Worm (Caenorhabditis elegans) whole organism, late embryonic: ENCODE measurements around the gene C16C10.2.
A peak's percentile ranks its signal among the peaks of the same experiment; 100 is the strongest.

Experiments used
- C08G9.2 ChIP-seq: sonication (generic microtip); optimal IDR thresholded peaks from 2 replicates; lab custom pipeline; 2016; ENCODE audit warnings: mild to moderate bottlenecking, missing genetic modification characterization, moderate library complexity, missing compliant biosample characterization
- C38D4.7 ChIP-seq: fragments of 200-800 bp; sonication (Bioruptor generic); optimal IDR thresholded peaks from 2 replicates; lab custom pipeline; 2018; ENCODE audit warnings: mild to moderate bottlenecking, missing genetic modification characterization, moderate library complexity, missing compliant biosample characterization
- F13H6.1 ChIP-seq: sonication (generic microtip); optimal IDR thresholded peaks from 2 replicates; lab custom pipeline; 2016; ENCODE audit warnings: missing genetic modification characterization, missing compliant biosample characterization
- K02D7.2 ChIP-seq: sonication (generic microtip); optimal IDR thresholded peaks from 2 replicates; lab custom pipeline; 2017; ENCODE audit warnings: mild to moderate bottlenecking, missing genetic modification characterization, missing compliant biosample characterization
- K09A11.1 ChIP-seq: sonication (generic microtip); optimal IDR thresholded peaks from 2 replicates; lab custom pipeline; 2017; ENCODE audit warnings: antibody characterized with exemption, mild to moderate bottlenecking, missing genetic modification characterization, missing compliant biosample characterization; ENCODE audit not compliant: insufficient read depth
- T23F11.4 ChIP-seq: fragments of 200-800 bp; sonication (Bioruptor generic); optimal IDR thresholded peaks from 2 replicates; lab custom pipeline; 2018; ENCODE audit warnings: mild to moderate bottlenecking, missing genetic modification characterization, missing compliant biosample characterization
- ahr-1 ChIP-seq: sonication (generic microtip); optimal IDR thresholded peaks from 2 replicates; lab custom pipeline; 2016; ENCODE audit warnings: missing genetic modification characterization, missing compliant biosample characterization
- ama-1 ChIP-seq: fragments of 150-350 bp; optimal IDR thresholded peaks from 2 replicates; lab custom pipeline; 2014
- ceh-14 ChIP-seq: sonication (generic microtip); optimal IDR thresholded peaks from 2 replicates; lab custom pipeline; 2016; ENCODE audit warnings: missing genotype, missing genetic modification characterization, missing compliant biosample characterization
- ceh-18 ChIP-seq: sonication (generic microtip); optimal IDR thresholded peaks from 2 replicates; lab custom pipeline; 2016; ENCODE audit warnings: missing genetic modification characterization, missing compliant biosample characterization
- ceh-19 ChIP-seq: fragments of 200-800 bp; sonication (Bioruptor generic); optimal IDR thresholded peaks from 2 replicates; lab custom pipeline; 2018; ENCODE audit warnings: mild to moderate bottlenecking, missing genetic modification characterization, missing compliant biosample characterization
- ceh-22 ChIP-seq: sonication (generic microtip); optimal IDR thresholded peaks from 2 replicates; lab custom pipeline; 2017; ENCODE audit warnings: missing biosample characterization, missing genetic modification characterization
- ceh-24 ChIP-seq: sonication (generic microtip); optimal IDR thresholded peaks from 2 replicates; lab custom pipeline; 2016; ENCODE audit warnings: mild to moderate bottlenecking, missing genetic modification characterization, missing compliant biosample characterization
- ceh-30 ChIP-seq: fragments of 150-350 bp; optimal IDR thresholded peaks from 2 replicates; lab custom pipeline; 2014; ENCODE audit warnings: missing biosample characterization, missing genetic modification characterization
- ceh-31 ChIP-seq: sonication (generic microtip); optimal IDR thresholded peaks from 2 replicates; lab custom pipeline; 2016; ENCODE audit warnings: missing genetic modification characterization, missing compliant biosample characterization
- ceh-34 ChIP-seq: sonication (generic microtip); optimal IDR thresholded peaks from 2 replicates; lab custom pipeline; 2016; ENCODE audit warnings: mild to moderate bottlenecking, missing genetic modification characterization, missing compliant biosample characterization
- ceh-45 ChIP-seq: fragments of 200-800 bp; sonication (Bioruptor generic); IDR thresholded peaks from 2 replicates; pipeline ENCODE4 v1.3.6; 2022; ENCODE audit warnings: missing genetic modification reagents, missing genetic modification characterization, missing compliant biosample characterization
- ceh-48 ChIP-seq: sonication (generic microtip); optimal IDR thresholded peaks from 2 replicates; lab custom pipeline; 2016; ENCODE audit warnings: missing genetic modification characterization, inconsistent platforms, missing compliant biosample characterization
- ceh-9 ChIP-seq: sonication (generic microtip); optimal IDR thresholded peaks from 2 replicates; lab custom pipeline; 2016; ENCODE audit warnings: mild to moderate bottlenecking, missing genetic modification characterization, inconsistent platforms, missing compliant biosample characterization
- che-1 ChIP-seq: sonication (generic microtip); optimal IDR thresholded peaks from 2 replicates; lab custom pipeline; 2016; ENCODE audit warnings: mild to moderate bottlenecking, missing genetic modification characterization, missing compliant biosample characterization
- dmd-4 ChIP-seq: sonication (generic microtip); optimal IDR thresholded peaks from 2 replicates; lab custom pipeline; 2016; ENCODE audit warnings: borderline replicate concordance, missing genetic modification characterization, missing compliant biosample characterization
- elt-2 ChIP-seq: sonication (generic microtip); optimal IDR thresholded peaks from 2 replicates; lab custom pipeline; 2016; ENCODE audit warnings: missing genetic modification reagents, missing genetic modification characterization, missing compliant biosample characterization
- elt-4 ChIP-seq: sonication (generic microtip); optimal IDR thresholded peaks from 2 replicates; lab custom pipeline; 2016; ENCODE audit warnings: missing genetic modification characterization, missing compliant biosample characterization
- eyg-1 ChIP-seq: sonication (generic microtip); optimal IDR thresholded peaks from 2 replicates; lab custom pipeline; 2016; ENCODE audit warnings: missing genotype, missing genetic modification characterization, missing compliant biosample characterization
- fax-1 ChIP-seq: sonication (generic microtip); optimal IDR thresholded peaks from 2 replicates; lab custom pipeline; 2016; ENCODE audit warnings: missing genotype, missing genetic modification characterization, missing compliant biosample characterization
- fkh-10 ChIP-seq: fragments of 150-350 bp; optimal IDR thresholded peaks from 2 replicates; lab custom pipeline; 2014; ENCODE audit warnings: missing biosample characterization, missing genetic modification reagents, missing genetic modification characterization
- gmeb-2 ChIP-seq: sonication (generic microtip); optimal IDR thresholded peaks from 2 replicates; lab custom pipeline; 2016; ENCODE audit warnings: missing genetic modification characterization, inconsistent platforms, missing compliant biosample characterization
- hlh-15 ChIP-seq: sonication (generic microtip); optimal IDR thresholded peaks from 2 replicates; lab custom pipeline; 2016; ENCODE audit warnings: missing genetic modification characterization, missing compliant biosample characterization
- hlh-30 ChIP-seq: sonication (generic microtip); optimal IDR thresholded peaks from 2 replicates; lab custom pipeline; 2017; ENCODE audit warnings: antibody characterized with exemption, missing genetic modification characterization, missing compliant biosample characterization; ENCODE audit not compliant: insufficient read depth
- hlh-6 ChIP-seq: sonication (generic microtip); optimal IDR thresholded peaks from 2 replicates; lab custom pipeline; 2016; ENCODE audit warnings: missing genotype, missing genetic modification characterization, missing compliant biosample characterization
- lim-6 ChIP-seq: sonication (generic microtip); optimal IDR thresholded peaks from 2 replicates; lab custom pipeline; 2016; ENCODE audit warnings: missing genetic modification characterization, missing compliant biosample characterization
- madf-2 ChIP-seq: sonication (generic microtip); optimal IDR thresholded peaks from 2 replicates; lab custom pipeline; 2017; ENCODE audit warnings: missing genetic modification characterization, missing compliant biosample characterization
- nhr-11 ChIP-seq: fragments of 150-350 bp; optimal IDR thresholded peaks from 2 replicates; lab custom pipeline; 2014; ENCODE audit warnings: missing biosample characterization, missing genetic modification characterization
- nhr-232 ChIP-seq: sonication (generic microtip); optimal IDR thresholded peaks from 2 replicates; lab custom pipeline; 2016; ENCODE audit warnings: missing genetic modification characterization, missing compliant biosample characterization
- npax-4 ChIP-seq: sonication (generic microtip); optimal IDR thresholded peaks from 2 replicates; lab custom pipeline; 2016; ENCODE audit warnings: missing genetic modification characterization, missing compliant biosample characterization
- pax-1 ChIP-seq: fragments of 150-350 bp; optimal IDR thresholded peaks from 2 replicates; lab custom pipeline; 2014; ENCODE audit warnings: missing biosample characterization, missing genetic modification characterization
- pha-2 ChIP-seq: sonication (generic microtip); optimal IDR thresholded peaks from 2 replicates; lab custom pipeline; 2017; ENCODE audit warnings: mild to moderate bottlenecking, missing genetic modification characterization, missing compliant biosample characterization
- pha-4 ChIP-seq: fragments of 150-350 bp; optimal IDR thresholded peaks from 2 replicates; lab custom pipeline; 2018; ENCODE audit warnings: missing biosample characterization, missing genetic modification reagents, missing genetic modification characterization
- pqm-1 ChIP-seq: sonication (generic microtip); optimal IDR thresholded peaks from 2 replicates; lab custom pipeline; 2016; ENCODE audit warnings: missing genetic modification characterization, missing compliant biosample characterization
- rnt-1 ChIP-seq: sonication (generic microtip); optimal IDR thresholded peaks from 2 replicates; lab custom pipeline; 2016; ENCODE audit warnings: missing genetic modification characterization, missing compliant biosample characterization
- sox-2 ChIP-seq: fragments of 200-800 bp; sonication (Bioruptor generic); IDR thresholded peaks from 2 replicates; pipeline ENCODE4 v1.3.6; 2022; ENCODE audit warnings: missing genetic modification reagents, missing genetic modification characterization, missing compliant biosample characterization
- sox-4 ChIP-seq: sonication (generic microtip); optimal IDR thresholded peaks from 2 replicates; lab custom pipeline; 2017; ENCODE audit warnings: mild to moderate bottlenecking, missing genetic modification characterization, inconsistent platforms, missing compliant biosample characterization
- syd-9 ChIP-seq: sonication (generic microtip); optimal IDR thresholded peaks from 2 replicates; lab custom pipeline; 2016; ENCODE audit warnings: mild to moderate bottlenecking, missing genetic modification characterization, moderate library complexity, missing compliant biosample characterization
- tbx-7 ChIP-seq: sonication (generic microtip); optimal IDR thresholded peaks from 2 replicates; lab custom pipeline; 2016; ENCODE audit warnings: missing genotype, missing genetic modification characterization, missing compliant biosample characterization
- ttx-3 ChIP-seq: sonication (generic microtip); optimal IDR thresholded peaks from 2 replicates; lab custom pipeline; 2016; ENCODE audit warnings: missing genetic modification reagents, missing genetic modification characterization, missing compliant biosample characterization
- unc-3 ChIP-seq, 2 experiments: fragments of 200-800 bp in 1 of 2; sonication (Bioruptor generic) in 1 of 2; sonication (generic microtip) in 1 of 2; conservative IDR thresholded peaks in 1 of 2; optimal IDR thresholded peaks in 1 of 2; 2 replicates each; pipeline versions ENCODE4 v1.3.6 to Lab custom; 2016 to 2022; ENCODE audit warnings: missing compliant biosample characterization in 2 of 2, missing genetic modification characterization in 2 of 2, missing genetic modification reagents in 1 of 2
- unc-42 ChIP-seq: sonication (generic microtip); optimal IDR thresholded peaks from 2 replicates; lab custom pipeline; 2016; ENCODE audit warnings: missing genotype, missing genetic modification characterization, missing compliant biosample characterization
- unc-55 ChIP-seq: sonication (generic microtip); optimal IDR thresholded peaks from 2 replicates; lab custom pipeline; 2017; ENCODE audit warnings: missing biosample characterization, missing genetic modification reagents, missing genetic modification characterization
- unc-86 ChIP-seq: sonication (generic microtip); optimal IDR thresholded peaks from 2 replicates; lab custom pipeline; 2016; ENCODE audit warnings: missing genetic modification characterization, missing compliant biosample characterization
- zip-5 ChIP-seq: sonication (generic microtip); optimal IDR thresholded peaks from 2 replicates; lab custom pipeline; 2016; ENCODE audit warnings: missing genetic modification characterization, missing compliant biosample characterization
- ztf-16 ChIP-seq: sonication (generic microtip); optimal IDR thresholded peaks from 2 replicates; lab custom pipeline; 2017; ENCODE audit warnings: missing genetic modification characterization, missing compliant biosample characterization

C16C10.2 gene

DNA sequence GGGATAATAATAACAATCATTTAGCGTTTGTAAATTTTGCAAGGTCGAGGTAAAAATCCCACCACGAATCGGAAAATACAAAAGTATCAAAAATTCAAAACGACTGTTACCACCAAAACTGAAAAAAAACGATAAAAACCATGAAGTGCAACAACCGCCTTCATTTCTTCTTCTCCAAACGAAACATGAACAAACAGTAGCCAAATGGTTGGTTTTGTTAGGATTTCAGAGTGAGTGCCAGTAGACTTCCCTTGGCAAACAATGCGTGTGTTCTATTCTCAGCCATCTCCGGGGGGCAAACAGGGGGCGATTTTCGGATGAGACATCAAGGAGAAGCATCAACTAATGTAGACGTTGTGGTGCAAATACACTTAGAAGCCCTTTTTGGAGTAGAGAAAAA, 46.3 kb upstream of the C16C10.2 start:
- no peak for TF ChIP-seq ttx-3
- TF ChIP-seq ceh-18 (tag; lab: Kevin White, UChicago), result no peak
- TF ChIP-seq, all 69 proteins: peak for 0

DNA sequence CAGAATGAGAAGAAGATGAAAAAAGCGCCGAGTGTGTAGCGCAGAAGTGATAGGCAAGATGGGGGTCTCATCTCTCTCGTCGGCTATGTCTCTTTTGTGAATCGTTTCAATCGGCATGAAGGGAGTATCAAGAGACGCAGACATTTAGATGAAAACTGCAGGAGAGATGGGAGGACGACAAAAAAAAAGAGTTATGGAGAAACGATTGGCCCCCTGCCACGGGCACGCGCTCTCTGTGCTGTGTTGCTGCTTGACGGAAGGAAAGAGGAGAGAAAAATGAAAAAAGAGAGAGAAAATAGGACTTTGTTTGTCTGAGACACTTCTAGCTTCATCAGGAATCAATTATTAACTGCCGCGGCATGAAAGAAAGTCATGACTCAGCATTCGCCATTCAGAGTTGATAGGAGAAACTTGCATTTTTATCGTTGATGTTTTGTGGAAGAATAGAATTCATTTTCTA, 45.2 kb upstream of the C16C10.2 start:
- TF ChIP-seq ceh-45 (no peak), rnt-1 (tag; lab: Kevin White, UChicago) (peak; percentile 66), hlh-15 (no peak), ceh-48 (tag; lab: Kevin White, UChicago) (peak; percentile 25), sox-4 (tag; lab: Kevin White, UChicago) (no peak), pqm-1 (tag; lab: Kevin White, UChicago) (peak; percentile 55), ceh-9 (tag; lab: Kevin White, UChicago) (no peak), K09A11.1 (tag; lab: Kevin White, UChicago) (peak; percentile 42), unc-3 (GFP tag; conservative IDR thresholded peaks at IDR 0.05; lab: Robert Waterston, UW) (no peak), unc-3 (tag; optimal IDR thresholded peaks at IDR 0.05; lab: Kevin White, UChicago) (peak; percentile 57), hlh-6 (tag; lab: Kevin White, UChicago) (peak; percentile 59), elt-4 (tag; lab: Kevin White, UChicago) (no peak), ama-1 (lab: Kevin White, UChicago) (no peak), pha-4 (tag; lab: Kevin White, UChicago) (no peak), T23F11.4 (no peak), pax-1 (tag; lab: Kevin White, UChicago) (no peak), ceh-30 (tag; lab: Kevin White, UChicago) (no peak), ceh-34 (peak; percentile 72), ceh-19 (GFP tag; lab: Kevin White, UChicago) (peak; percentile 35), elt-2 (tag; lab: Kevin White, UChicago) (peak; percentile 60), madf-2 (tag; lab: Kevin White, UChicago) (no peak), ceh-22 (tag; lab: Kevin White, UChicago) (no peak), tbx-7 (no peak), eyg-1 (tag; lab: Kevin White, UChicago) (no peak), ahr-1 (no peak), gmeb-2 (no peak), pha-2 (tag; lab: Kevin White, UChicago) (no peak), ceh-18 (tag; lab: Kevin White, UChicago) (peak; percentile 98), unc-55 (GFP tag; lab: Kevin White, UChicago) (peak; percentile 86), hlh-30 (tag; lab: Kevin White, UChicago) (peak; percentile 62), sox-2 (GFP tag; lab: Robert Waterston, UW) (no peak), K02D7.2 (tag; lab: Kevin White, UChicago) (no peak), ceh-31 (tag; lab: Kevin White, UChicago) (peak; percentile 87), fax-1 (no peak), C08G9.2 (tag; lab: Kevin White, UChicago) (peak; percentile 49), ttx-3 (no peak), nhr-232 (tag; lab: Kevin White, UChicago) (no peak), lim-6 (tag; lab: Kevin White, UChicago) (peak; percentile 8), syd-9 (tag; lab: Kevin White, UChicago) (peak; percentile 38), C38D4.7 (GFP tag; lab: Kevin White, UChicago) (no peak), unc-86 (tag; lab: Kevin White, UChicago) (no peak), che-1 (tag; lab: Kevin White, UChicago) (no peak), F13H6.1 (peak; percentile 33), nhr-11 (tag; lab: Kevin White, UChicago) (no peak), ceh-14 (tag; lab: Kevin White, UChicago) (peak; percentile 85), npax-4 (tag; lab: Kevin White, UChicago) (no peak), unc-42 (tag; lab: Kevin White, UChicago) (peak; percentile 84), ztf-16 (tag; lab: Kevin White, UChicago) (no peak), ceh-24 (no peak), fkh-10 (no peak), dmd-4 (tag; lab: Kevin White, UChicago) (no peak), zip-5 (tag; lab: Kevin White, UChicago) (no peak)
